Worm (Caenorhabditis elegans) whole organism, L2 larva: ENCODE measurements around the gene zipt-7.1.

Source experiments
- elt-3 ChIP-seq: sonication (generic microtip); optimal IDR thresholded peaks from 2 replicates; lab custom pipeline; 2017; ENCODE audit warnings: missing biosample characterization, missing genetic modification characterization
- lin-11 ChIP-seq: fragments of 150-350 bp; sonication (generic microtip); optimal IDR thresholded peaks from 2 replicates; lab custom pipeline; 2014; ENCODE audit warnings: missing biosample characterization, missing genetic modification characterization, inconsistent platforms, mixed read lengths
- nhr-11 ChIP-seq: fragments of 150-350 bp; optimal IDR thresholded peaks from 2 replicates; lab custom pipeline; 2014; ENCODE audit warnings: missing biosample characterization, missing genetic modification characterization
- sma-3 ChIP-seq: sonication (generic microtip); optimal IDR thresholded peaks from 2 replicates; lab custom pipeline; 2016; ENCODE audit warnings: missing genetic modification reagents, missing genetic modification characterization, missing compliant biosample characterization
- sma-9 ChIP-seq, 2 experiments: fragments of 150-350 bp in 1 of 2; sonication (generic microtip) in 1 of 2; optimal IDR thresholded peaks; 2 replicates each; lab custom pipeline; 2014 to 2016; ENCODE audit warnings: missing genetic modification characterization in 2 of 2, mild to moderate bottlenecking in 1 of 2, missing biosample characterization in 1 of 2, missing compliant biosample characterization in 1 of 2, missing genetic modification reagents in 1 of 2, moderate library complexity in 1 of 2
- snpc-4 ChIP-seq: fragments of 150-350 bp; optimal IDR thresholded peaks from 2 replicates; lab custom pipeline; 2014; ENCODE audit warnings: missing biosample characterization, missing genetic modification characterization
- unc-62 ChIP-seq: fragments of 150-350 bp; optimal IDR thresholded peaks from 2 replicates; lab custom pipeline; 2014; ENCODE audit warnings: missing biosample characterization, missing genetic modification reagents, missing genetic modification characterization
- ztf-11 ChIP-seq: sonication (generic microtip); optimal IDR thresholded peaks from 2 replicates; lab custom pipeline; 2017; ENCODE audit warnings: missing biosample characterization, missing genetic modification characterization

DNA sequence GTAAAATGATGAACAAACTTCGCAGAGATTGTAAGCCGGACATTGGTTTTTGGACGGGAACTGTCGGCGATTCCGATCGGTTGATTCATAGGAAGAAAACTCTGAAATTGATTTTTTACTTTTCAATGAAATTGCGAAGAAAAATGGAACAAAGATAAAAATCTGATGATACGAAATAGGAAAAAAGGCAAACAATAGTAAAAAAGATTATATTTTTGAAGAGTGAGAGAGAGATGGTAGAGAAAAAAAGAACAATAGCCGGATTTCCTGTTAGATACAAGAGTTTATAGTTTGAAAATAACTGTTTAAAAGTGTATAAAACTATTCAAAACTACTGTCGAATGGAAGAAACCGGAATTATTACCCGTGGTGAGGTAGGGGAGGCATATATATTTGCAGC lies 3.8 kb downstream of the zipt-7.1 start, which contains the start of gene nra-1:
- TF ChIP-seq snpc-4 (tag; lab: Kevin White, UChicago) (no peak), elt-3 (tag; lab: Kevin White, UChicago) (no peak), unc-62 (GFP tag; lab: Kevin White, UChicago) (no peak), sma-3 (GFP tag; lab: Kevin White, UChicago) (no peak), lin-11 (tag; lab: Kevin White, UChicago) (no peak), ztf-11 (tag; lab: Kevin White, UChicago) (no peak), sma-9 (GFP tag; optimal IDR thresholded peaks at IDR 0.05; lab: Kevin White, UChicago) (no peak), sma-9 (tag; optimal IDR thresholded peaks at IDR 0.05; lab: Kevin White, UChicago) (no peak), nhr-11 (no peak)
